Fruit fly (Drosophila melanogaster) whole organism, embryonic: Measurements from ENCODE around the gene Uba5.

Experiments
- B-H1 ChIP-seq: fragments of 200-800 bp; sonication (Bioruptor generic); IDR thresholded peaks from 3 replicates; pipeline ENCODE4 v1.3.6; 2022; ENCODE audit warnings: missing biosample characterization, missing genetic modification characterization
- CG10565 ChIP-seq: fragments of 200-800 bp; sonication (Bioruptor generic); optimal IDR thresholded peaks from 3 replicates; lab custom pipeline; 2016; ENCODE audit warnings: missing biosample characterization, mild to moderate bottlenecking, missing genetic modification characterization
- CG11504 ChIP-seq: fragments of 200-800 bp; sonication (Bioruptor generic); optimal IDR thresholded peaks from 3 replicates; lab custom pipeline; 2019; ENCODE audit warnings: missing biosample characterization, mild to moderate bottlenecking, missing genetic modification characterization, moderate library complexity
- CG12659 ChIP-seq: fragments of 200-800 bp; sonication (Bioruptor generic); optimal IDR thresholded peaks from 3 replicates; lab custom pipeline; 2017; ENCODE audit warnings: mild to moderate bottlenecking, missing biosample characterization, missing genetic modification reagents, missing genetic modification characterization
- CG15269 ChIP-seq: fragments of 200-800 bp; sonication (Bioruptor generic); optimal IDR thresholded peaks from 2 replicates; lab custom pipeline; 2018; ENCODE audit warnings: missing biosample characterization, mild to moderate bottlenecking, missing genetic modification characterization, moderate library complexity
- CG15601 ChIP-seq: fragments of 200-800 bp; sonication (Bioruptor generic); optimal IDR thresholded peaks from 3 replicates; lab custom pipeline; 2019; ENCODE audit warnings: missing biosample characterization, mild to moderate bottlenecking, missing genetic modification characterization, moderate library complexity
- CG17361 ChIP-seq: fragments of 200-800 bp; sonication (Bioruptor generic); IDR thresholded peaks from 3 replicates; pipeline ENCODE4 v1.3.6; 2022; ENCODE audit warnings: missing biosample characterization, missing genetic modification characterization
- CG18262 ChIP-seq: fragments of 200-800 bp; optimal IDR thresholded peaks from 3 replicates; lab custom pipeline; 2019; ENCODE audit warnings: missing biosample characterization, mild to moderate bottlenecking, missing genetic modification characterization, moderate library complexity
- CG18599 ChIP-seq: fragments of 200-800 bp; sonication (Bioruptor generic); optimal IDR thresholded peaks from 3 replicates; lab custom pipeline; 2017; ENCODE audit warnings: missing biosample characterization, missing genetic modification characterization, mild to moderate bottlenecking, moderate library complexity, missing genetic modification reagents
- CG2202 ChIP-seq: fragments of 200-800 bp; sonication (Bioruptor generic); optimal IDR thresholded peaks from 2 replicates; lab custom pipeline; 2018; ENCODE audit warnings: missing biosample characterization, mild to moderate bottlenecking, missing genetic modification characterization
- CG30403 ChIP-seq: fragments of 200-800 bp; sonication (Bioruptor generic); optimal IDR thresholded peaks from 3 replicates; lab custom pipeline; 2016; ENCODE audit warnings: missing biosample characterization, missing genetic modification characterization
- CG3163 ChIP-seq: fragments of 200-800 bp; sonication (Bioruptor generic); optimal IDR thresholded peaks from 3 replicates; lab custom pipeline; 2016; ENCODE audit warnings: missing biosample characterization, missing genetic modification characterization
- CG33213 ChIP-seq: fragments of 200-800 bp; sonication (Bioruptor generic); optimal IDR thresholded peaks from 3 replicates; lab custom pipeline; 2016; ENCODE audit warnings: missing biosample characterization, missing genetic modification characterization
- CG42726 ChIP-seq: fragments of 200-800 bp; sonication (Bioruptor generic); IDR thresholded peaks from 2 replicates; pipeline ENCODE4 v1.3.6; 2022; ENCODE audit warnings: missing biosample characterization, missing genetic modification characterization; ENCODE audit not compliant: partially characterized antibody
- CG4617 ChIP-seq: fragments of 200-800 bp; sonication (Bioruptor generic); optimal IDR thresholded peaks from 3 replicates; lab custom pipeline; 2016; ENCODE audit warnings: missing biosample characterization, missing genetic modification characterization, borderline replicate concordance
- CG5953 ChIP-seq: fragments of 200-800 bp; sonication (Bioruptor generic); IDR thresholded peaks from 2 replicates; pipeline ENCODE4 v1.3.6; 2022; ENCODE audit warnings: missing biosample characterization, missing genetic modification characterization
- CG6254 ChIP-seq: fragments of 200-800 bp; sonication (Bioruptor generic); optimal IDR thresholded peaks from 3 replicates; lab custom pipeline; 2017; ENCODE audit warnings: mild to moderate bottlenecking, missing biosample characterization, missing genetic modification reagents, missing genetic modification characterization
- CG6272 ChIP-seq: fragments of 200-800 bp; sonication (Bioruptor generic); IDR thresholded peaks from 2 replicates; pipeline ENCODE4 v1.3.6; 2022; ENCODE audit warnings: missing biosample characterization, missing genetic modification characterization
- CG7745 ChIP-seq: fragments of 200-800 bp; sonication (Bioruptor generic); optimal IDR thresholded peaks from 2 replicates; lab custom pipeline; 2018; ENCODE audit warnings: missing biosample characterization, mild to moderate bottlenecking, missing genetic modification characterization, moderate library complexity
- Dip3 ChIP-seq: fragments of 200-800 bp; sonication (Bioruptor generic); optimal IDR thresholded peaks from 3 replicates; lab custom pipeline; 2016; ENCODE audit warnings: missing biosample characterization, missing genetic modification characterization
- Dref ChIP-seq: fragments of 200-800 bp; sonication (Bioruptor generic); IDR thresholded peaks from 2 replicates; pipeline ENCODE4 v1.3.6; 2022; ENCODE audit warnings: missing biosample characterization, missing genetic modification characterization
- Drgx ChIP-seq: fragments of 200-800 bp; sonication (Bioruptor generic); IDR thresholded peaks from 2 replicates; pipeline ENCODE4 v1.3.6; 2022; ENCODE audit warnings: missing biosample characterization, missing genetic modification characterization
- GATAe ChIP-seq: fragments of 200-800 bp; sonication (Bioruptor generic); conservative IDR thresholded peaks from 2 replicates; pipeline ENCODE4 v1.3.6; 2022; ENCODE audit warnings: missing biosample characterization, missing genetic modification characterization
- Myb ChIP-seq: fragments of 200-800 bp; sonication (Bioruptor generic); optimal IDR thresholded peaks from 2 replicates; lab custom pipeline; 2016; ENCODE audit warnings: missing biosample characterization, missing genetic modification characterization
- NK7.1 ChIP-seq: fragments of 200-800 bp; sonication (Bioruptor generic); optimal IDR thresholded peaks from 3 replicates; lab custom pipeline; 2016; ENCODE audit warnings: missing biosample characterization, missing genetic modification characterization
- Neu2 ChIP-seq: fragments of 200-800 bp; sonication (Bioruptor generic); optimal IDR thresholded peaks from 3 replicates; lab custom pipeline; 2016; ENCODE audit warnings: missing biosample characterization, missing genetic modification characterization, borderline replicate concordance
- Oli ChIP-seq: fragments of 200-800 bp; sonication (Bioruptor generic); optimal IDR thresholded peaks from 2 replicates; lab custom pipeline; 2018; ENCODE audit warnings: missing biosample characterization, mild to moderate bottlenecking, missing genetic modification characterization, moderate library complexity
- Pdp1 ChIP-seq, 2 experiments: fragments of 200-800 bp; sonication (Bioruptor generic); optimal IDR thresholded peaks; 3 replicates each; lab custom pipeline; 2016; ENCODE audit warnings: missing biosample characterization in 2 of 2, missing genetic modification characterization in 2 of 2, mild to moderate bottlenecking in 1 of 2, moderate library complexity in 1 of 2
- Rfx ChIP-seq: fragments of 200-800 bp; sonication (Bioruptor generic); IDR thresholded peaks from 2 replicates; pipeline ENCODE4 v1.3.6; 2022; ENCODE audit warnings: missing biosample characterization, missing genetic modification characterization
- Sry-δ ChIP-seq: fragments of 200-800 bp; sonication (Bioruptor generic); optimal IDR thresholded peaks from 2 replicates; lab custom pipeline; 2016; ENCODE audit warnings: missing biosample characterization, missing genetic modification characterization
- Xbp1 ChIP-seq: fragments of 200-800 bp; sonication (Bioruptor generic); optimal IDR thresholded peaks from 3 replicates; lab custom pipeline; 2016; ENCODE audit warnings: missing biosample characterization, mild to moderate bottlenecking, missing genetic modification characterization
- cwo ChIP-seq: fragments of 200-800 bp; sonication (Bioruptor generic); optimal IDR thresholded peaks from 3 replicates; lab custom pipeline; 2017; ENCODE audit warnings: missing biosample characterization, missing genetic modification characterization, mild to moderate bottlenecking, moderate library complexity, missing genetic modification reagents
- dan ChIP-seq: fragments of 200-800 bp; sonication (Bioruptor generic); IDR thresholded peaks from 2 replicates; pipeline ENCODE4 v1.3.6; 2022; ENCODE audit warnings: missing biosample characterization, missing genetic modification characterization
- dm ChIP-seq: fragments of 200-800 bp; sonication (Bioruptor generic); optimal IDR thresholded peaks from 3 replicates; lab custom pipeline; 2016; ENCODE audit warnings: missing biosample characterization, missing genetic modification characterization
- dmrt11E ChIP-seq: fragments of 200-800 bp; sonication (Bioruptor generic); optimal IDR thresholded peaks from 3 replicates; lab custom pipeline; 2018; ENCODE audit warnings: missing biosample characterization, mild to moderate bottlenecking, missing genetic modification characterization, moderate library complexity
- gsb ChIP-seq: fragments of 200-800 bp; sonication (Bioruptor generic); IDR thresholded peaks from 2 replicates; pipeline ENCODE4 v1.3.6; 2022; ENCODE audit warnings: missing biosample characterization, missing genetic modification characterization
- gt ChIP-seq: fragments of 200-800 bp; sonication (Bioruptor generic); IDR thresholded peaks from 2 replicates; pipeline ENCODE4 v1.3.6; 2022; ENCODE audit warnings: missing biosample characterization, missing genetic modification characterization
- klu ChIP-seq: fragments of 200-800 bp; sonication (Bioruptor generic); IDR thresholded peaks from 2 replicates; pipeline ENCODE4 v1.3.6; 2022; ENCODE audit warnings: missing biosample characterization, missing genetic modification characterization
- kni ChIP-seq: fragments of 200-800 bp; sonication (Bioruptor generic); optimal IDR thresholded peaks from 3 replicates; lab custom pipeline; 2017; ENCODE audit warnings: mild to moderate bottlenecking, missing biosample characterization, missing genetic modification reagents, missing genetic modification characterization
- lilli ChIP-seq: fragments of 200-800 bp; sonication (Bioruptor generic); optimal IDR thresholded peaks from 3 replicates; lab custom pipeline; 2016; ENCODE audit warnings: missing biosample characterization, missing genetic modification characterization
- mam ChIP-seq: fragments of 200-800 bp; sonication (Bioruptor generic); optimal IDR thresholded peaks from 3 replicates; lab custom pipeline; 2016; ENCODE audit warnings: missing biosample characterization, missing genetic modification characterization
- mirr ChIP-seq: fragments of 200-800 bp; sonication (Bioruptor generic); optimal IDR thresholded peaks from 3 replicates; lab custom pipeline; 2018; ENCODE audit warnings: missing biosample characterization, mild to moderate bottlenecking, missing genetic modification characterization
- nau ChIP-seq: fragments of 200-800 bp; sonication (Bioruptor generic); optimal IDR thresholded peaks from 3 replicates; lab custom pipeline; 2017; ENCODE audit warnings: missing biosample characterization, mild to moderate bottlenecking, missing genetic modification characterization, missing genetic modification reagents
- pfk ChIP-seq: fragments of 200-800 bp; sonication (Bioruptor generic); optimal IDR thresholded peaks from 2 replicates; lab custom pipeline; 2018; ENCODE audit warnings: missing biosample characterization, mild to moderate bottlenecking, missing genetic modification characterization, moderate library complexity
- pita ChIP-seq: fragments of 200-800 bp; sonication (Bioruptor generic); optimal IDR thresholded peaks from 2 replicates; lab custom pipeline; 2017; ENCODE audit warnings: missing biosample characterization, mild to moderate bottlenecking, missing genetic modification characterization
- sug ChIP-seq: fragments of 200-800 bp; optimal IDR thresholded peaks from 2 replicates; lab custom pipeline; 2019; ENCODE audit warnings: missing biosample characterization, mild to moderate bottlenecking, missing genetic modification characterization, moderate library complexity
- toy ChIP-seq: fragments of 200-800 bp; sonication (Bioruptor generic); IDR thresholded peaks from 2 replicates; pipeline ENCODE4 v1.3.6; 2022; ENCODE audit warnings: missing biosample characterization, missing genetic modification characterization
- unpg ChIP-seq: fragments of 200-800 bp; sonication (Bioruptor generic); optimal IDR thresholded peaks from 3 replicates; lab custom pipeline; 2018; ENCODE audit warnings: missing biosample characterization, mild to moderate bottlenecking, missing genetic modification characterization, moderate library complexity
- z ChIP-seq: fragments of 200-800 bp; sonication (Bioruptor generic); IDR thresholded peaks from 3 replicates; pipeline ENCODE4 v1.3.6; 2022; ENCODE audit warnings: missing biosample characterization, missing genetic modification characterization
- zf30C ChIP-seq: fragments of 200-800 bp; sonication (Bioruptor generic); optimal IDR thresholded peaks from 3 replicates; lab custom pipeline; 2018; ENCODE audit warnings: missing biosample characterization, mild to moderate bottlenecking, missing genetic modification characterization

The Uba5 gene

DNA sequence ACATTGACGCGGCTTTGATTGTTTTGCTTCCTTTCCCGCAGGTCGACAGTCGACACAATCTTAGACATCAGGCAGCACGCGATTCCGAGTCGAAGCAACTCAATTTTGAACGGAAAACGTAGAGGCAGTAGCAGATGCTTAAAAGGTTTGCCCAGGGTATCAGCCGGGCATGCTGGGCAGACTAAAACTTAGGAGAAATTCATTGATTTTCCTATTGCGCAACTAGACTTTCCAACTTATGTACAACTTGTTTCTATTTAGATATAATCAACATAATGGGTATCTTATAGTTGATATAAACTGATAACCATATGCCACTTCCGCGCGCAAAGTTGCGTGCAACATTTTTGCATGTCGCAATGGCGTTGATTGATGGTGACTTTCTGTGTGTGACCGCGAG lies 16.6 kb upstream of the Uba5 start (continued):
- TF ChIP-seq Rfx (GFP tag; lab: Robert Waterston, UW) (peak; percentile 55; the same call in 1 of the 2 replicates), Oli (tag; lab: Kevin White, UChicago) (peak; percentile 15), CG11504 (peak; percentile 46), Neu2 (no peak), Pdp1 (GFP tag; optimal IDR thresholded peaks at IDR 0.05; lab: Kevin White, UChicago) (peak in 1 of 2 experiments; percentile 9), CG12659 (GFP tag; lab: Kevin White, UChicago) (no peak), toy (GFP tag; lab: Robert Waterston, UW) (no peak), lilli (GFP tag; lab: Kevin White, UChicago) (peak; percentile 22), klu (GFP tag; lab: Robert Waterston, UW) (no peak), CG15269 (tag; lab: Kevin White, UChicago) (no peak)

DNA sequence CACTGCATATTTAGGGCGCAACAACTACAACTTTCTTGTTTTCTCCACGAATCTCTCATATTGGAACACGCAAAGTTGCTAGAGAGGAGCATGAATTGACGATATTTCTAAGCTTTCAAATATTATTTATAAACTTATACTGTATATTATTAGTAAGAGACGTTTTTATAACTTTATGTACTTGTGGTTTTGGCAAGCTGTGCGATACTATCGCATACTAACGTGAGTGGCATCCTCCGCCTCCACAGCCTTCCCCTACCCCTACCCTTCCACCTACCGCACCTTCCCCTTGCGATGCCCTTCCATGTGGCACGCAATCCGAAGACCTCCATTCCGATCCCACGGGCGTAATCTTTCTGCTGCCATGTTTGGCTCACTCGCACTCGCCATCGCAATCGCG lies 15.0 kb upstream of the Uba5 start:
- TF ChIP-seq CG2202 (tag; lab: Kevin White, UChicago) (no peak), CG10565 (GFP tag; lab: Kevin White, UChicago) (no peak), gt (GFP tag; lab: Robert Waterston, UW) (no peak), dan (GFP tag; lab: Robert Waterston, UW) (no peak), CG15601 (tag; lab: Kevin White, UChicago) (no peak), dmrt11E (tag; lab: Kevin White, UChicago) (no peak), dm (GFP tag; lab: Kevin White, UChicago) (no peak), CG30403 (GFP tag; lab: Kevin White, UChicago) (no peak), pfk (GFP tag; lab: Kevin White, UChicago) (no peak), unpg (GFP tag; lab: Kevin White, UChicago) (no peak), GATAe (GFP tag; lab: Robert Waterston, UW) (no peak), CG6254 (no peak), CG5953 (GFP tag; lab: Robert Waterston, UW) (no peak), z (GFP tag; lab: Robert Waterston, UW) (no peak), CG42726 (no peak), klu (GFP tag; lab: Robert Waterston, UW) (no peak), CG6272 (GFP tag; lab: Robert Waterston, UW) (peak; percentile 31; the same call in 1 of the 2 replicates), gsb (GFP tag; lab: Robert Waterston, UW) (no peak), Myb (GFP tag; lab: Kevin White, UChicago) (no peak), Xbp1 (GFP tag; lab: Kevin White, UChicago) (no peak), kni (GFP tag; lab: Kevin White, UChicago) (no peak), cwo (GFP tag; lab: Kevin White, UChicago) (no peak), Drgx (GFP tag; lab: Robert Waterston, UW) (no peak), nau (no peak), CG17361 (GFP tag; lab: Robert Waterston, UW) (0 out of 3 replicates have a peak, but pooled peaks have one; percentile 16), CG18599 (GFP tag; lab: Kevin White, UChicago) (peak; percentile 27), sug (tag; lab: Kevin White, UChicago) (no peak), pita (GFP tag; lab: Kevin White, UChicago) (no peak), CG4617 (GFP tag; lab: Kevin White, UChicago) (no peak), CG33213 (GFP tag; lab: Kevin White, UChicago) (no peak), Dip3 (no peak), mam (GFP tag; lab: Kevin White, UChicago) (no peak), NK7.1 (GFP tag; lab: Kevin White, UChicago) (no peak), Dref (no peak), CG7745 (tag; lab: Kevin White, UChicago) (no peak), CG3163 (no peak), B-H1 (peak; percentile 22; the same call in 1 of the 3 replicates), CG18262 (tag; lab: Kevin White, UChicago) (no peak), Sry-δ (no peak), zf30C (no peak), mirr (no peak)
